Fruit fly (Drosophila melanogaster) whole organism, embryonic: ENCODE measurements around the gene CG33723.
A peak's percentile ranks its signal among the peaks of the same experiment; 100 is the strongest.

ENCODE experiments used
- Awh ChIP-seq: fragments of 200-800 bp; sonication (Bioruptor generic); IDR thresholded peaks from 2 replicates; pipeline ENCODE4, ENCODE4 v1.3.6; 2022; ENCODE audit warnings: missing biosample characterization, missing genetic modification characterization
- CG10274 ChIP-seq: fragments of 200-800 bp; sonication (Bioruptor generic); optimal IDR thresholded peaks from 3 replicates; lab custom pipeline; 2017; ENCODE audit warnings: missing biosample characterization, mild to moderate bottlenecking, missing genetic modification characterization
- CG11504 ChIP-seq: fragments of 200-800 bp; sonication (Bioruptor generic); optimal IDR thresholded peaks from 3 replicates; lab custom pipeline; 2019; ENCODE audit warnings: missing biosample characterization, mild to moderate bottlenecking, missing genetic modification characterization, moderate library complexity
- CG13894 ChIP-seq: fragments of 200-800 bp; sonication (Bioruptor generic); optimal IDR thresholded peaks from 3 replicates; lab custom pipeline; 2018; ENCODE audit warnings: missing biosample characterization, mild to moderate bottlenecking, missing genetic modification characterization, moderate library complexity
- CG14667 ChIP-seq: fragments of 200-800 bp; sonication (Bioruptor generic); IDR thresholded peaks from 2 replicates; pipeline ENCODE4 v1.3.6; 2022; ENCODE audit warnings: missing biosample characterization, missing genetic modification characterization
- CG14965 ChIP-seq: fragments of 200-800 bp; sonication (Bioruptor generic); optimal IDR thresholded peaks from 2 replicates; lab custom pipeline; 2016; ENCODE audit warnings: missing biosample characterization, missing genetic modification characterization, borderline replicate concordance
- CG15601 ChIP-seq: fragments of 200-800 bp; sonication (Bioruptor generic); optimal IDR thresholded peaks from 3 replicates; lab custom pipeline; 2019; ENCODE audit warnings: missing biosample characterization, mild to moderate bottlenecking, missing genetic modification characterization, moderate library complexity
- CG1602 ChIP-seq: fragments of 200-800 bp; sonication (Bioruptor generic); optimal IDR thresholded peaks from 3 replicates; lab custom pipeline; 2016; ENCODE audit warnings: missing biosample characterization, missing genetic modification characterization
- CG1647 ChIP-seq: fragments of 200-800 bp; sonication (Bioruptor generic); optimal IDR thresholded peaks from 3 replicates; lab custom pipeline; 2016; ENCODE audit warnings: missing biosample characterization, missing genetic modification characterization
- CG2202 ChIP-seq: fragments of 200-800 bp; sonication (Bioruptor generic); optimal IDR thresholded peaks from 2 replicates; lab custom pipeline; 2018; ENCODE audit warnings: missing biosample characterization, mild to moderate bottlenecking, missing genetic modification characterization
- CG2712 ChIP-seq: fragments of 200-800 bp; optimal IDR thresholded peaks from 3 replicates; lab custom pipeline; 2019; ENCODE audit warnings: missing biosample characterization, mild to moderate bottlenecking, missing genetic modification characterization, moderate library complexity
- CG30403 ChIP-seq: fragments of 200-800 bp; sonication (Bioruptor generic); optimal IDR thresholded peaks from 3 replicates; lab custom pipeline; 2016; ENCODE audit warnings: missing biosample characterization, missing genetic modification characterization
- CG34224 ChIP-seq: fragments of 200-800 bp; sonication (Bioruptor generic); IDR thresholded peaks from 3 replicates; pipeline ENCODE4 v1.3.6; 2022; ENCODE audit warnings: missing biosample characterization, missing genetic modification characterization; ENCODE audit not compliant: partially characterized antibody
- CG3995 ChIP-seq: fragments of 200-800 bp; sonication (Bioruptor generic); optimal IDR thresholded peaks from 3 replicates; lab custom pipeline; 2016; ENCODE audit warnings: missing biosample characterization, missing genetic modification characterization
- CG5245 ChIP-seq: fragments of 200-800 bp; sonication (Bioruptor generic); optimal IDR thresholded peaks from 3 replicates; lab custom pipeline; 2016; ENCODE audit warnings: missing biosample characterization, missing genetic modification characterization
- CG6791 ChIP-seq: fragments of 200-800 bp; sonication (Bioruptor generic); IDR thresholded peaks from 3 replicates; pipeline ENCODE4 v1.3.6; 2022; ENCODE audit warnings: missing biosample characterization, missing genetic modification characterization; ENCODE audit not compliant: partially characterized antibody
- CG7839 ChIP-seq: fragments of 200-800 bp; sonication (Bioruptor generic); optimal IDR thresholded peaks from 3 replicates; lab custom pipeline; 2018; ENCODE audit warnings: missing biosample characterization, mild to moderate bottlenecking, missing genetic modification characterization, moderate library complexity
- CG8388 ChIP-seq: fragments of 200-800 bp; sonication (Bioruptor generic); optimal IDR thresholded peaks from 2 replicates; lab custom pipeline; 2019; ENCODE audit warnings: missing biosample characterization, mild to moderate bottlenecking, missing genetic modification characterization, moderate library complexity
- CG9609 ChIP-seq: fragments of 200-800 bp; sonication (Bioruptor generic); optimal IDR thresholded peaks from 3 replicates; lab custom pipeline; 2016; ENCODE audit warnings: missing biosample characterization, missing genetic modification characterization
- Camta ChIP-seq: fragments of 200-800 bp; sonication (Bioruptor generic); optimal IDR thresholded peaks from 2 replicates; lab custom pipeline; 2016; ENCODE audit warnings: missing biosample characterization, missing genetic modification characterization
- D19A ChIP-seq: fragments of 200-800 bp; optimal IDR thresholded peaks from 3 replicates; lab custom pipeline; 2019; ENCODE audit warnings: missing biosample characterization, mild to moderate bottlenecking, missing genetic modification characterization, moderate library complexity
- Hsf ChIP-seq: fragments of 200-800 bp; sonication (Bioruptor generic); optimal IDR thresholded peaks from 3 replicates; lab custom pipeline; 2016; ENCODE audit warnings: missing biosample characterization, missing genetic modification characterization
- Lhr ChIP-seq: fragments of 200-800 bp; sonication (Bioruptor generic); optimal IDR thresholded peaks from 3 replicates; lab custom pipeline; 2017; ENCODE audit warnings: mild to moderate bottlenecking, missing biosample characterization, missing genetic modification reagents, missing genetic modification characterization
- NFAT ChIP-seq: fragments of 200-800 bp; sonication (Bioruptor generic); IDR thresholded peaks from 2 replicates; pipeline ENCODE4 v1.3.6; 2022; ENCODE audit warnings: missing biosample characterization, missing genetic modification characterization
- Ptx1 ChIP-seq: fragments of 200-800 bp; sonication (Bioruptor generic); IDR thresholded peaks from 2 replicates; pipeline ENCODE4 v1.3.6; 2022; ENCODE audit warnings: missing biosample characterization, missing genetic modification characterization
- Ravus ChIP-seq: fragments of 200-800 bp; sonication (Bioruptor generic); IDR thresholded peaks from 2 replicates; pipeline ENCODE4 v1.3.6; 2022; ENCODE audit warnings: missing biosample characterization, missing genetic modification characterization
- Rx ChIP-seq: fragments of 200-800 bp; sonication (Bioruptor generic); IDR thresholded peaks from 2 replicates; pipeline ENCODE4 v1.3.6; 2022; ENCODE audit warnings: missing biosample characterization, missing genetic modification characterization
- Side ChIP-seq: fragments of 200-800 bp; sonication (Bioruptor generic); optimal IDR thresholded peaks from 2 replicates; lab custom pipeline; 2016; ENCODE audit warnings: missing biosample characterization, missing genetic modification characterization
- Spps ChIP-seq: fragments of 200-800 bp; sonication (Bioruptor generic); optimal IDR thresholded peaks from 2 replicates; lab custom pipeline; 2018; ENCODE audit warnings: missing biosample characterization, mild to moderate bottlenecking, missing genetic modification characterization
- ac ChIP-seq: fragments of 200-800 bp; sonication (Bioruptor generic); optimal IDR thresholded peaks from 3 replicates; lab custom pipeline; 2017; ENCODE audit warnings: missing biosample characterization, mild to moderate bottlenecking, missing genetic modification characterization
- bowl ChIP-seq: fragments of 200-800 bp; sonication (Bioruptor generic); IDR thresholded peaks from 2 replicates; pipeline ENCODE4 v1.3.6; 2022; ENCODE audit warnings: missing biosample characterization, missing genetic modification characterization
- cad ChIP-seq: fragments of >200 bp; optimal IDR thresholded peaks from 2 replicates; lab custom pipeline; 2017; ENCODE audit warnings: missing biosample characterization, missing genetic modification characterization
- croc ChIP-seq: fragments of 200-800 bp; sonication (Bioruptor generic); conservative IDR thresholded peaks from 3 replicates; pipeline ENCODE4 v1.3.6; 2022; ENCODE audit warnings: missing biosample characterization, missing genetic modification characterization
- crp ChIP-seq, 2 experiments: fragments of 200-800 bp; sonication (Bioruptor generic); optimal IDR thresholded peaks; 2 replicates in 1 of 2; 3 replicates in 1 of 2; lab custom pipeline; 2017; ENCODE audit warnings: missing biosample characterization in 2 of 2, missing genetic modification characterization in 2 of 2, mild to moderate bottlenecking in 1 of 2, moderate library complexity in 1 of 2
- dm ChIP-seq: fragments of 200-800 bp; sonication (Bioruptor generic); optimal IDR thresholded peaks from 3 replicates; lab custom pipeline; 2016; ENCODE audit warnings: missing biosample characterization, missing genetic modification characterization
- insv ChIP-seq, 2 experiments: fragments of 200-800 bp; sonication (Bioruptor generic); optimal IDR thresholded peaks; 3 replicates each; lab custom pipeline; 2016 to 2018; ENCODE audit warnings: missing biosample characterization in 2 of 2, missing genetic modification characterization in 2 of 2
- ken ChIP-seq: fragments of 200-800 bp; sonication (Bioruptor generic); IDR thresholded peaks from 3 replicates; pipeline ENCODE4 v1.3.6; 2022; ENCODE audit warnings: missing biosample characterization, missing genetic modification characterization
- knrl ChIP-seq: fragments of 200-800 bp; sonication (Bioruptor generic); IDR thresholded peaks from 3 replicates; pipeline ENCODE4 v1.3.6; 2022; ENCODE audit warnings: missing biosample characterization, missing genetic modification characterization; ENCODE audit not compliant: partially characterized antibody
- lab ChIP-seq: fragments of 200-800 bp; sonication (Bioruptor generic); optimal IDR thresholded peaks from 3 replicates; lab custom pipeline; 2017; ENCODE audit warnings: missing biosample characterization, missing genetic modification characterization, mild to moderate bottlenecking, moderate library complexity, missing genetic modification reagents
- lola ChIP-seq, 3 experiments: fragments of >200 bp in 2 of 3; fragments of 200-800 bp in 1 of 3; sonication (Bioruptor generic) in 1 of 3; optimal IDR thresholded peaks; 2 replicates each; lab custom pipeline; 2017 to 2019; ENCODE audit warnings: missing biosample characterization in 3 of 3, missing genetic modification characterization in 3 of 3, mild to moderate bottlenecking in 1 of 3, moderate library complexity in 1 of 3
- onecut ChIP-seq: fragments of 200-800 bp; sonication (Bioruptor generic); IDR thresholded peaks from 2 replicates; pipeline ENCODE4 v1.3.6; 2022; ENCODE audit warnings: missing biosample characterization, missing genetic modification characterization
- pfk ChIP-seq: fragments of 200-800 bp; sonication (Bioruptor generic); optimal IDR thresholded peaks from 2 replicates; lab custom pipeline; 2018; ENCODE audit warnings: missing biosample characterization, mild to moderate bottlenecking, missing genetic modification characterization, moderate library complexity
- schlank ChIP-seq: fragments of 200-800 bp; sonication (Bioruptor generic); optimal IDR thresholded peaks from 2 replicates; lab custom pipeline; 2018; ENCODE audit warnings: missing biosample characterization, mild to moderate bottlenecking, missing genetic modification characterization
- sob ChIP-seq: fragments of 200-800 bp; sonication (Bioruptor generic); IDR thresholded peaks from 2 replicates; pipeline ENCODE4 v1.3.6; 2022; ENCODE audit warnings: missing biosample characterization, missing genetic modification characterization
- tup ChIP-seq: fragments of 200-800 bp; sonication (Bioruptor generic); optimal IDR thresholded peaks from 2 replicates; lab custom pipeline; 2016; ENCODE audit warnings: missing biosample characterization, mild to moderate bottlenecking, missing genetic modification characterization, moderate library complexity
- vnd ChIP-seq: fragments of 200-800 bp; sonication (Bioruptor generic); IDR thresholded peaks from 3 replicates; pipeline ENCODE4 v1.3.6; 2022; ENCODE audit warnings: missing biosample characterization, missing genetic modification characterization; ENCODE audit not compliant: partially characterized antibody
- wor ChIP-seq: fragments of 200-800 bp; sonication (Bioruptor generic); IDR thresholded peaks from 2 replicates; pipeline ENCODE4 v1.3.6; 2022; ENCODE audit warnings: missing biosample characterization, missing genetic modification characterization
- zen ChIP-seq: fragments of 200-800 bp; sonication (Bioruptor generic); optimal IDR thresholded peaks from 3 replicates; lab custom pipeline; 2018; ENCODE audit warnings: missing biosample characterization, mild to moderate bottlenecking, missing genetic modification characterization, moderate library complexity
- zfh2 ChIP-seq: fragments of 200-800 bp; sonication (Bioruptor generic); optimal IDR thresholded peaks from 2 replicates; lab custom pipeline; 2016; ENCODE audit warnings: missing biosample characterization, missing genetic modification characterization

The CG33723 gene

DNA sequence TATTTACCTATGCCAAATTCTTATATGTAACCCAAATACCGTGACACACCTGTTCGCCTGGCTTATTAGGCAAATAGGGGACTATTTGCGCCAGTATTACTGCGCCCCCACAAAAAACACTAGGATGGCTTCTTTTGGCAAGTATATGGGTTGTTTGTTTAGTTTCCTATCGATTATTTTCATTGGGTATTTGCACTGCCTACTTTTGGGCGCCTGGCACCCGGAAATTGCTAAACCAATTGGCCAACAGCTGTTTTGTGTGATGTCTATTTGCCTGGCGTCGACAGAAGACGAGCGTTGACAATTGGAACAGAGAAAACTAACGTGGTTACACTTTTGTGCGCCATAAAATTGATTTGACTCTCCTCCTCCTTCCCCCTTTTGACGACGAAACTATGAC, 12.4 kb upstream of the CG33723 start (continued):
- TF ChIP-seq dm (GFP tag; lab: Kevin White, UChicago) (no peak), knrl (GFP tag; lab: Robert Waterston, UW) (no peak), insv (GFP tag; optimal IDR thresholded peaks at IDR 0.05; lab: Kevin White, UChicago) (peak in 1 of 2 experiments; percentile 37), CG13894 (tag; lab: Kevin White, UChicago) (no peak), sob (GFP tag; lab: Robert Waterston, UW) (no peak), CG7839 (tag; lab: Kevin White, UChicago) (no peak), vnd (no peak), Camta (GFP tag; lab: Kevin White, UChicago) (no peak), CG2712 (tag; lab: Kevin White, UChicago) (no peak), CG30403 (GFP tag; lab: Kevin White, UChicago) (no peak), Spps (tag; lab: Kevin White, UChicago) (no peak), zfh2 (GFP tag; lab: Kevin White, UChicago) (no peak), cad (GFP tag; lab: Kevin White, UChicago) (peak; percentile 10), onecut (GFP tag; lab: Robert Waterston, UW) (peak; percentile 53), wor (GFP tag; lab: Robert Waterston, UW) (no peak), Side (GFP tag; lab: Kevin White, UChicago) (no peak), Rx (no peak), crp (GFP tag; optimal IDR thresholded peaks at IDR 0.05; lab: Kevin White, UChicago) (peak in 1 of 2 experiments; percentile 28), CG6791 (no peak), zen (tag; lab: Kevin White, UChicago) (no peak)
- TF ChIP-seq, all 482 proteins: peak for 9

- TF ChIP-seq CG3995 = peak; percentile 71
- TF ChIP-seq CG2202 = peak; percentile 97
- peak; percentile 66 for TF ChIP-seq tup
- TF ChIP-seq schlank = peak; percentile 87
- TF ChIP-seq CG14965 = no peak
- TF ChIP-seq CG10274 (GFP tag; lab: Kevin White, UChicago) = no peak
- TF ChIP-seq pfk (GFP tag; lab: Kevin White, UChicago) = no peak
- peak; percentile 98 for TF ChIP-seq croc (GFP tag; lab: Robert Waterston, UW)
- TF ChIP-seq Ravus (GFP tag; lab: Robert Waterston, UW) = peak; percentile 52
- TF ChIP-seq lola (GFP tag; optimal IDR thresholded peaks at IDR 0.05; lab: Kevin White, UChicago) = peak in 1 of 3 experiments; percentile 100
- TF ChIP-seq D19A = peak; percentile 93
- peak; percentile 94 for TF ChIP-seq CG15601 (tag; lab: Kevin White, UChicago)
- TF ChIP-seq CG11504 = peak; percentile 88
- peak; percentile 94 for TF ChIP-seq Awh
- peak; percentile 88 for TF ChIP-seq bowl
- peak; percentile 96 for TF ChIP-seq lab (GFP tag; lab: Kevin White, UChicago)
- TF ChIP-seq ac (GFP tag; lab: Kevin White, UChicago) = peak; percentile 97
- peak; percentile 92 for TF ChIP-seq CG14667 (GFP tag; lab: Robert Waterston, UW)
- TF ChIP-seq CG8388 (GFP tag; lab: Kevin White, UChicago) = peak; percentile 93
- peak; percentile 76 for TF ChIP-seq CG1647 (GFP tag; lab: Kevin White, UChicago)
- TF ChIP-seq Hsf (GFP tag; lab: Kevin White, UChicago) = peak; percentile 90
- TF ChIP-seq CG9609 (GFP tag; lab: Kevin White, UChicago) = peak; percentile 70
- TF ChIP-seq Lhr (GFP tag; lab: Kevin White, UChicago) = peak; percentile 88
- TF ChIP-seq CG1602 = peak; percentile 95
- peak; percentile 93 for TF ChIP-seq ken (GFP tag; lab: Robert Waterston, UW)
- TF ChIP-seq Ptx1 (GFP tag; lab: Robert Waterston, UW) = peak; percentile 97
- TF ChIP-seq CG5245 (GFP tag; lab: Kevin White, UChicago) = peak; percentile 85
- peak; percentile 89 for TF ChIP-seq NFAT (GFP tag; lab: Robert Waterston, UW)
- peak; percentile 23; the same call in 2 of the 3 replicates for TF ChIP-seq CG34224
Observed at dm6 chr2L:9449257-9449972, 8.9 kb upstream of the CG33723 start.
